Worm (Caenorhabditis elegans): Measurements from ENCODE around the gene lip-1.

Gene lip-1

ce11 chrIV:6878912-6879554 is 36.3 kb downstream of the lip-1 start (continued):
- TF ChIP-seq dpl-1 (GFP tag; optimal IDR thresholded peaks at IDR 0.05) (peak in 1 of 3 experiments; percentile 36), aly-2 (tag; optimal IDR thresholded peaks at IDR 0.05) (no peak), unc-86 (tag; optimal IDR thresholded peaks at IDR 0.05) (peak; percentile 63), mef-2 (tag; optimal IDR thresholded peaks at IDR 0.05) (peak; percentile 76), sox-4 (tag; optimal IDR thresholded peaks at IDR 0.05) (peak; percentile 49), nhr-84 (tag; optimal IDR thresholded peaks at IDR 0.05) (no peak), mep-1 (tag; optimal IDR thresholded peaks at IDR 0.05) (peak; percentile 68), ztf-11 (tag; optimal IDR thresholded peaks at IDR 0.05) (no peak), hlh-17 (GFP tag; optimal IDR thresholded peaks at IDR 0.05; ENCODE audit: borderline replicate concordance) (no peak), ztf-4 (tag; optimal IDR thresholded peaks at IDR 0.05) (no peak), snu-23 (GFP tag; optimal IDR thresholded peaks at IDR 0.05) (peak; percentile 75), ceh-63 (GFP tag; optimal IDR thresholded peaks at IDR 0.05) (no peak), ces-1 (GFP tag; optimal IDR thresholded peaks at IDR 0.05) (no peak), pqm-1 (tag; optimal IDR thresholded peaks at IDR 0.05) (no peak), hlh-4 (tag; optimal IDR thresholded peaks at IDR 0.05) (no peak), alr-1 (tag; optimal IDR thresholded peaks at IDR 0.05; ENCODE audit: borderline replicate concordance) (no peak), ama-1 (optimal IDR thresholded peaks at IDR 0.05) (no peak), isw-1 (GFP tag; IDR thresholded peaks at IDR 0.05) (peak; percentile 22; the same call in 1 of the 2 replicates), nhr-71 (tag; optimal IDR thresholded peaks at IDR 0.05) (peak; percentile 91), elt-3 (tag; optimal IDR thresholded peaks at IDR 0.05) (no peak), nhr-28 (tag; optimal IDR thresholded peaks at IDR 0.05) (no peak), unc-130 (tag; optimal IDR thresholded peaks at IDR 0.05) (peak; percentile 82), zip-4 (GFP tag; optimal IDR thresholded peaks at IDR 0.05) (no peak), lsy-2 (tag; optimal IDR thresholded peaks at IDR 0.05) (peak; percentile 70 to 84), nhr-19 (GFP tag; conservative IDR thresholded peaks at IDR 0.05) (peak; percentile 94), tlp-1 (tag; optimal IDR thresholded peaks at IDR 0.05) (no peak), unc-30 (tag; optimal IDR thresholded peaks at IDR 0.05) (no peak), fkh-10 (GFP tag; optimal IDR thresholded peaks at IDR 0.05) (peak; percentile 78), tbx-2 (tag; optimal IDR thresholded peaks at IDR 0.05) (peak; percentile 70), irx-1 (tag; optimal IDR thresholded peaks at IDR 0.05) (peak; percentile 70), fkh-8 (tag; optimal IDR thresholded peaks at IDR 0.05) (peak; percentile 86), dsc-1 (tag; optimal IDR thresholded peaks at IDR 0.05) (peak; percentile 42), nhr-12 (tag; optimal IDR thresholded peaks at IDR 0.05) (no peak), egl-27 (tag; optimal IDR thresholded peaks at IDR 0.05) (peak; percentile 76 to 82), ets-5 (GFP tag; IDR thresholded peaks at IDR 0.05) (no peak), nhr-47 (tag; optimal IDR thresholded peaks at IDR 0.05) (peak; percentile 76), ceh-82 (tag; optimal IDR thresholded peaks at IDR 0.05) (peak; percentile 55 to 74 (median 56)), zag-1 (tag; optimal IDR thresholded peaks at IDR 0.05) (no peak), lin-14 (GFP tag; optimal IDR thresholded peaks at IDR 0.05) (peak; percentile 97), Y116A8C.19 (tag; optimal IDR thresholded peaks at IDR 0.05; ENCODE audit: borderline replicate concordance) (no peak), swsn-7 (tag; optimal IDR thresholded peaks at IDR 0.05) (peak; percentile 68)

- TF ChIP-seq zip-4 (GFP tag; optimal IDR thresholded peaks at IDR 0.05): no peak
- no peak for TF ChIP-seq C04F5.9 (tag; optimal IDR thresholded peaks at IDR 0.05)
- TF ChIP-seq lir-3 (tag; optimal IDR thresholded peaks at IDR 0.05; ENCODE audit: poor library complexity): no peak
- TF ChIP-seq nhr-47 (tag; optimal IDR thresholded peaks at IDR 0.05): peak; percentile 19
- TF ChIP-seq C16A3.4 (tag; optimal IDR thresholded peaks at IDR 0.05): no peak
- peak; percentile 64 for TF ChIP-seq fkh-8 (tag; optimal IDR thresholded peaks at IDR 0.05)
- no peak for TF ChIP-seq tlp-1 (tag; optimal IDR thresholded peaks at IDR 0.05)
- TF ChIP-seq F16B12.6 (tag; optimal IDR thresholded peaks at IDR 0.05): no peak
- no peak for TF ChIP-seq isw-1 (GFP tag; IDR thresholded peaks at IDR 0.05)
- TF ChIP-seq unc-30 (tag; optimal IDR thresholded peaks at IDR 0.05): no peak
- no peak for TF ChIP-seq mab-9 (GFP tag; IDR thresholded peaks at IDR 0.05)
- peak; percentile 48 for TF ChIP-seq sox-4 (tag; optimal IDR thresholded peaks at IDR 0.05)
- no peak for TF ChIP-seq nhr-77 (tag; optimal IDR thresholded peaks at IDR 0.05)
- TF ChIP-seq blmp-1 (tag; optimal IDR thresholded peaks at IDR 0.05): no peak
- no peak for TF ChIP-seq nhr-12 (tag; optimal IDR thresholded peaks at IDR 0.05)
- no peak for TF ChIP-seq lin-35 (GFP tag; optimal IDR thresholded peaks at IDR 0.05)
- no peak for TF ChIP-seq pqm-1 (tag; optimal IDR thresholded peaks at IDR 0.05)
- TF ChIP-seq nhr-71 (tag; optimal IDR thresholded peaks at IDR 0.05): peak; percentile 45
- no peak for TF ChIP-seq nhr-19 (GFP tag; conservative IDR thresholded peaks at IDR 0.05)
- no peak for TF ChIP-seq elt-2 (tag; optimal IDR thresholded peaks at IDR 0.05)
- no peak for TF ChIP-seq sptf-1 (tag; optimal IDR thresholded peaks at IDR 0.05)
Observed at ce11 chrIV:6879666-6880210, 37.0 kb downstream of the lip-1 start.
